Fruit fly (Drosophila melanogaster) whole organism, adult: ENCODE data around the gene CG12115.

Source experiments
- CG11617 ChIP-seq: fragments of 200-800 bp; sonication (Bioruptor generic); optimal IDR thresholded peaks from 2 replicates; lab custom pipeline; 2017; ENCODE audit warnings: mild to moderate bottlenecking, missing biosample characterization, missing genetic modification reagents, missing genetic modification characterization
- CG14711 ChIP-seq: fragments of 200-800 bp; sonication (Bioruptor generic); optimal IDR thresholded peaks from 2 replicates; lab custom pipeline; 2018; ENCODE audit warnings: missing biosample characterization, mild to moderate bottlenecking, missing genetic modification characterization, moderate library complexity
- CG1620 ChIP-seq: fragments of 200-800 bp; sonication (Bioruptor generic); optimal IDR thresholded peaks from 2 replicates; lab custom pipeline; 2016; ENCODE audit warnings: missing biosample characterization, missing genetic modification characterization
- CG33017 ChIP-seq: fragments of 200-800 bp; sonication (Bioruptor generic); optimal IDR thresholded peaks from 2 replicates; lab custom pipeline; 2018; ENCODE audit warnings: missing biosample characterization, mild to moderate bottlenecking, missing genetic modification characterization, moderate library complexity
- CG5204 ChIP-seq: fragments of 200-800 bp; sonication (Bioruptor generic); optimal IDR thresholded peaks from 2 replicates; lab custom pipeline; 2016; ENCODE audit warnings: missing biosample characterization, missing genetic modification characterization
- CG7045 ChIP-seq: fragments of 200-800 bp; sonication (Bioruptor generic); optimal IDR thresholded peaks from 2 replicates; lab custom pipeline; 2017; ENCODE audit warnings: missing biosample characterization, mild to moderate bottlenecking, missing genetic modification characterization
- CG7101 ChIP-seq: fragments of 200-800 bp; sonication (Bioruptor generic); optimal IDR thresholded peaks from 2 replicates; lab custom pipeline; 2018; ENCODE audit warnings: missing biosample characterization, mild to moderate bottlenecking, missing genetic modification characterization, moderate library complexity
- Clk ChIP-seq: fragments of 200-800 bp; sonication (Bioruptor generic); optimal IDR thresholded peaks from 2 replicates; lab custom pipeline; 2017; ENCODE audit warnings: missing biosample characterization, missing genetic modification characterization
- Crg-1 ChIP-seq: fragments of 200-800 bp; sonication (Bioruptor generic); optimal IDR thresholded peaks from 2 replicates; lab custom pipeline; 2016; ENCODE audit warnings: missing biosample characterization, missing genetic modification characterization
- Hr96 ChIP-seq: fragments of 200-800 bp; sonication (Bioruptor generic); optimal IDR thresholded peaks from 2 replicates; lab custom pipeline; 2016; ENCODE audit warnings: missing biosample characterization, missing genetic modification characterization
- Mnt ChIP-seq: fragments of 200-800 bp; sonication (Bioruptor generic); optimal IDR thresholded peaks from 2 replicates; lab custom pipeline; 2016; ENCODE audit warnings: missing biosample characterization, mild to moderate bottlenecking, missing genetic modification characterization
- bab1 ChIP-seq: fragments of 200-800 bp; sonication (Bioruptor generic); optimal IDR thresholded peaks from 3 replicates; lab custom pipeline; 2019; ENCODE audit warnings: missing biosample characterization, mild to moderate bottlenecking, missing genetic modification characterization, moderate library complexity
- cic ChIP-seq: fragments of 200-800 bp; sonication (Bioruptor generic); optimal IDR thresholded peaks from 2 replicates; lab custom pipeline; 2017; ENCODE audit warnings: missing biosample characterization, mild to moderate bottlenecking, missing genetic modification characterization, moderate library complexity
- cnc ChIP-seq, 2 experiments: fragments of >200 bp; optimal IDR thresholded peaks; 2 replicates each; lab custom pipeline; 2017
- kay ChIP-seq: fragments of 200-800 bp; sonication (Bioruptor generic); peaks from one replicate; lab custom pipeline; 2016; ENCODE audit warnings: missing biosample characterization, missing genetic modification characterization, borderline replicate concordance
- ovo ChIP-seq: fragments of 200-800 bp; sonication (Bioruptor generic); optimal IDR thresholded peaks from 2 replicates; lab custom pipeline; 2016; ENCODE audit warnings: missing biosample characterization, missing genetic modification characterization
- pad ChIP-seq: fragments of 200-800 bp; sonication (Bioruptor generic); optimal IDR thresholded peaks from 3 replicates; lab custom pipeline; 2017; ENCODE audit warnings: missing biosample characterization, missing genetic modification characterization, mild to moderate bottlenecking, moderate library complexity, missing genetic modification reagents
- tj ChIP-seq: fragments of 200-800 bp; sonication (Bioruptor generic); optimal IDR thresholded peaks from 3 replicates; lab custom pipeline; 2017; ENCODE audit warnings: missing biosample characterization, mild to moderate bottlenecking, missing genetic modification characterization, moderate library complexity
- toe ChIP-seq: fragments of 200-800 bp; sonication (Bioruptor generic); optimal IDR thresholded peaks from 2 replicates; lab custom pipeline; 2016; ENCODE audit warnings: missing biosample characterization, missing genetic modification characterization

The CG12115 gene

DNA sequence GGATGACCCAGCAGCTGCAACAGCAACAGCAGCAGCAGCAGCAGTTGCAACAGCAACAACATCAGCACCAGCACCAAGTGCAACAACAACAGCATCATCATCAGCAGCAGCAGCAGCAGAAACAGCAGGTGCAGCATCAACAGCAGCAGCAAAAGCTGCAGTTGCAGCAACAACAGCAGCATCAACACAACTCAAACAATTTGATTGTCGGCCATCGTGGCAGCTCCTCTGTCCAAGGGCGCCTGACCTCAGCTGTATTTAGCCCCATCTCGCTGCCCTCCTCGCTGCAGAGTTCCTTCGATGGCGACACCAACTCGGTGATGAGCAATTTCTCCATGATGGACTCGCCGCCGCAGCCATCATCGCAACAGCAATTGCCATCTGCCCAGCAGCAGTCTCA lies 22.1 kb downstream of the CG12115 start:
- TF ChIP-seq CG11617 (GFP tag; lab: Kevin White, UChicago) (no peak), Clk (GFP tag; lab: Kevin White, UChicago) (no peak), pad (no peak), CG1620 (GFP tag; lab: Kevin White, UChicago) (no peak), tj (GFP tag; lab: Kevin White, UChicago) (no peak), CG7101 (tag; lab: Kevin White, UChicago) (no peak), bab1 (no peak), toe (GFP tag; lab: Kevin White, UChicago) (no peak), kay (GFP tag; lab: Kevin White, UChicago) (no peak), CG7045 (GFP tag; lab: Kevin White, UChicago) (no peak), Mnt (GFP tag; lab: Kevin White, UChicago) (no peak), CG5204 (GFP tag; lab: Kevin White, UChicago) (no peak), CG33017 (tag; lab: Kevin White, UChicago) (no peak), cic (GFP tag; lab: Kevin White, UChicago) (no peak), cnc (optimal IDR thresholded peaks at IDR 0.05; lab: Kevin White, UChicago) (no peak), Crg-1 (no peak), ovo (GFP tag; lab: Kevin White, UChicago) (no peak), Hr96 (GFP tag; lab: Kevin White, UChicago) (no peak)

DNA sequence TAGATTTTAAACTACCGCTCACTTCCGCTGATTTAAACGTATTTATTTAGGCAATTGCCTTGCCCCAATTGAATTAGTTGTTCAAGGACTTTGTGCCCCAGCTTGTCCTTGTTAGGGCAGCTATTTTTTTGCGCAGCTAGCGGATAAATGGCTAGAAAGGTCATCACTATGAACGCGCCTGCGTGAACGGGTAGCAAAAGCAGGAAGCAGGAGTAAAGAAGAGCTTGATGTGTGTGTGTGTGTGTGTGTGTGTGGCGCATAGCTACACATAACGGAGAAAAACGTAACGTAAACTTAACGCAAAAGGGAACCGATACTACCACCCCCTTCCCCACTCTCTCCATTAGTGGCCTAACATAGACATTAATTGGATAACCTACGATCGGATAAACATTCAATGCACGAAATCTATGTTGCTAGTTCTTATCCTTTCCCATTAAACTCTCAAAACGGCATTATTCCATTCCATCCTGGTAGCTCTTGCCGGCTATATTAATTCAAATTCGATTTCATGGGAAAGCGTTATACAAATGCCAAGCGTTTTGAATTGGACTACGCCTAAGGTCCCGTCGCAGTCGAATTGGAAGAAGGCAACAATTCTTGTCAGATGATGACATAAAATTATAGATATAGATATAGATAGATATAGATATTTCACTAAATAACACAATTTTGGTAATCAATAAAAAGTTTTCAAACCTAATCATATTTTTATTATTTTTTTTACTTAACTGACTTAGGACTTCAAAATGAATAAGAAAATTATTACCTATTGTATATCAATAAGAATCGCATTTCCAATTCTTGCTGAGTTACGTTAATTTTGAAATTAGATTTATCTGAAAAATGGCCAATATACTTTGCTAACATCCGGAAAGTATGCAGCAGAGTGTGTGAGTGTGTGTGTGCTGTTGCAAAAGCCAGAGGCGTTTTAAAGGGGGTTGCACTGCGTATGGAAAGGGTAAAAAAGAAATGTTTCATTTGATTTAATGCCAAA lies 25.6 kb downstream of the CG12115 start:
- peak; percentile 4 for TF ChIP-seq bab1
- no peak for TF ChIP-seq CG7045 (GFP tag; lab: Kevin White, UChicago)
- peak; percentile 93 for TF ChIP-seq pad
- TF ChIP-seq Mnt (GFP tag; lab: Kevin White, UChicago), result peak; percentile 11
- TF ChIP-seq toe (GFP tag; lab: Kevin White, UChicago), result no peak

DNA sequence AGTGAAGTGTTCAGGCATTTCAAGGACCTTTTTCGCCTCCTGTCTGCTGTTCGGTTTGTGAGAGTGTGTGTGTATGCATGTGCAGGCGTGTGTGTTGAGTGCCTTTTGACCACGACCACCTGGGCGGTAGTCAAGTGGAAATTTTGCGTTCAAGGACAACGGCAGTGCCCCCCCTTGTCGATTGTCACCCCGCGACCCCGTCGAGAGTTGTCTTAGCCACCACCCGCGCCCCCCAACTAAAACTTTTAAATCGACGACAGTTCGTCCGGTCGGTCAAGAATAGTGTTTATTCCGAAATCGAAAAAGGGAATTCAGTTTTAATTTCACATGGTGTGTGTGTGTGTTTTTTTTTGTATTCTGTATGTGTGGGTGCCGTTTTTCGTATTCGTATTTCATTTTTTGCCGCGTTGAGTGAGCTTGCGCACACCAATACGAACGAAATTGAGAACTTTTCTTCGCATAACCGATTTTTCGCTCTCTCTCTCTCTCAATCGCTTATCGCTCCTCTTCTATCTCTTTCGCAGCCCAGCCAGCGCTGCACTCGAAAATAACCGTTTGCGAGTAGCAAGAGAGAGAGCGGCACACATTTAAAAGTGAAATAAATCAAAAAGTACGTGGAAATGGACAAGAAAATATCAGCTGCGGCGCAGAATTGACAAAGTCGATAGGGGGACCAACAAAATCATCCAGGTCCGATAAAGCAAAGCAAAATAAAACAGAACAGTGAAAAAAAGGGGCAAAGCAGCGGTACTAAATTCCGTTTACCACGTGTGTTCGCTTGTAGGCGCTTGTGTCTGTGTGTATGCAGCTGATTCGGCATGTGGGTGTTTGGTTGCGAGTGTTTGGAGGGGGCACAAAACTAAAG lies 26.5 kb downstream of the CG12115 start:
- TF ChIP-seq Mnt (GFP tag; lab: Kevin White, UChicago) (peak; percentile 93), tj (GFP tag; lab: Kevin White, UChicago) (peak; percentile 27), kay (GFP tag; lab: Kevin White, UChicago) (no peak), cic (GFP tag; lab: Kevin White, UChicago) (peak; percentile 19), pad (peak; percentile 97), ovo (GFP tag; lab: Kevin White, UChicago) (peak; percentile 54), CG5204 (GFP tag; lab: Kevin White, UChicago) (no peak)

DNA sequence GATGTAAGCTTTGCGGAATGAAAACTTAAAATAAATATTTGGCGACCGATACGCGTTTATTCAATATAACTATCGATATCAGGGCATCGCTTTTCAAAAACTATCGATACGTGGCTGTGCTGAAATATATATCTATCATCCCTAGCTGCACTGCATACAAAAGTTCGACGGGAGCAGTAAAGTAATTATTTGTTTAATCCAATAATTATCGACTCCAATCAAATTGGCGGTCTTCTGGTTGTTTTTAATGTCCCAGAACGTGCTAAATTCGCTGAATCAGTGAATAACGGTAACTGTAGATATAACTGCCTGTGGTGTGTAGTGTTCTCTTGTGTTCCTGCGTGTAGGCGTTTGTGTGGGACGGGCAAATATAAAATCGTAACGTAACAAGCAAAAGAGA lies 27.3 kb downstream of the CG12115 start, which contains the start of gene mei-P26:
mei-P26 (plus strand) TSS at position 146 of the 400 bp plus-strand sequence.
- peak; percentile 11 for TF ChIP-seq ovo (GFP tag; lab: Kevin White, UChicago)
- TF ChIP-seq CG1620 (GFP tag; lab: Kevin White, UChicago), result no peak
- TF ChIP-seq CG14711 (tag; lab: Kevin White, UChicago), result peak; percentile 37
- peak; percentile 37 for TF ChIP-seq Mnt (GFP tag; lab: Kevin White, UChicago)
- peak; percentile 79 for TF ChIP-seq bab1
- TF ChIP-seq toe (GFP tag; lab: Kevin White, UChicago), result no peak
- no peak for TF ChIP-seq CG33017 (tag; lab: Kevin White, UChicago)
- TF ChIP-seq Crg-1, result peak; percentile 10

DNA sequence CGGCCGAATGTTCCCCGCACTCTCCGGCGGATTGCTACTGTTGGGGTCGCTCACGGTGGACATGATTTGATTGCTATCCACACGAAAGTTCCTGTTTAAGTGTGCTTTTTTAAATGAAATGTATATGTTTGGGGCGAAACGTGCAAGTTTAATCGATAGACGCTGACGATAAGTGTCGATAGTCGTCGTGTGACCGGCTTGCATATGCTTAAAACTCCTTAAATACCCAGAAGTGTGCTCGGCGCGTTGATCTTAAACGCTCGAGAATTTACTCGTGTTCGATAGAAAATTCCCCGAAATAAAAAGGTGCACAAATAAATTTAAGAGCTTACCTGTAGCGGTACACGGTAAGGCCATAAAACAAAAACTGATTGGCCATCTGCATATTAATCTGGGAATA lies 28.5 kb downstream of the CG12115 start, which contains the start of the genes Zpr1 and CG44532:
Zpr1 (minus strand) TSS at position 179 of the 400 bp plus-strand sequence.
CG44532 (plus strand) TSS at position 181 of the 400 bp plus-strand sequence.
- TF ChIP-seq Mnt (GFP tag; lab: Kevin White, UChicago) (peak; percentile 63), CG7045 (GFP tag; lab: Kevin White, UChicago) (no peak), Hr96 (GFP tag; lab: Kevin White, UChicago) (no peak), cnc (optimal IDR thresholded peaks at IDR 0.05; lab: Kevin White, UChicago) (no peak), CG7101 (tag; lab: Kevin White, UChicago) (no peak)

DNA sequence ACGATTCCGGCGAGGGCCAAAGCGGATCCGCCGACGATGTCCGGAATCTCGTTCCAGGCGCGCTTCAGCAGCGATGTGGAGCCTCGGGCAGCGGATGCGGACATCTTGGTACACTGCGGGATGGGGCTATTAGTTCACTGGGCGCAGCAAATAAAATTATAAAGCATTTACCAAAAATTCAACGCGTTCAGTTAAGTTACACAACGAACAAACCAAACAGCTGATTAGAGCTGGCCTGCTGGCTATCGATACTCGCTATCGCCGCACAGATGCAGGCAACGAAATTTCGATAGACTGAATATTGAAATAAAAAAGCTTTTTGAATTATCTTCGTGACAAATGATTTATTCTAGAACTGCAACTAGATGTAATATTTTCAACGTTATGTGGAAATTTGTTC lies 30.7 kb downstream of the CG12115 start, which contains the start of gene NdufA3:
NdufA3 (minus strand) TSS at position 317 of the 400 bp plus-strand sequence.
- TF ChIP-seq tj (GFP tag; lab: Kevin White, UChicago), result no peak
- peak; percentile 80 for TF ChIP-seq bab1
- no peak for TF ChIP-seq cic (GFP tag; lab: Kevin White, UChicago)
- TF ChIP-seq CG11617 (GFP tag; lab: Kevin White, UChicago), result no peak
- TF ChIP-seq cnc (optimal IDR thresholded peaks at IDR 0.05; lab: Kevin White, UChicago), result no peak
- TF ChIP-seq CG33017 (tag; lab: Kevin White, UChicago), result no peak
- peak; percentile 10 for TF ChIP-seq Mnt (GFP tag; lab: Kevin White, UChicago)
- TF ChIP-seq Hr96 (GFP tag; lab: Kevin White, UChicago), result no peak
